Worm (Caenorhabditis elegans): ENCODE results near the gene pho-13.

DNA sequence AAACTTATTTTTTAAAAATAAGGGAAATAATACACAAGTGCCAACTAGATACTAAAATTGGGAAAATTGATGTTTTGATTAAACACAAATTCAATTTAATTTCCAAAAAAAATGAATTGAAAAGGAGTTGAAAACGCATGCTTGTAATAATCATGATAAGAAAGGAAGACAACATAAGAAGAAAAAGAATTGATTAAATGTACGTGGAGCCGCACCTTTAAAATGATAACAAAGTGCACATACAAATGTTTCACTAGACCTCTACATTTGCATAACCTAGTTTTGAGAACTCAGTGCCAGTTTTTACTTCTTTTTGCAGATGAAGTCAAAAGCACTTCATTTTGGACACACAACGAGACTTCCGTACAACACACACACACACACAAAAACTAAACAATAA lies 45.1 kb downstream of the pho-13 start:
- TF ChIP-seq dao-5 (tag; optimal IDR thresholded peaks at IDR 0.05) (no peak), him-1 (tag; optimal IDR thresholded peaks at IDR 0.05) (no peak)

Measured in whole organism, L4/young adult.